Fruit fly (Drosophila melanogaster) ovary, adult (tissue): ENCODE data around the gene Sfp24Bd.

Source experiments
- CG17801 ChIP-seq: fragments of 200-800 bp; optimal IDR thresholded peaks from 2 replicates; lab custom pipeline; 2019; ENCODE audit warnings: missing biosample characterization, mild to moderate bottlenecking, missing genetic modification characterization, moderate library complexity; ENCODE audit not compliant: partially characterized antibody

Sfp24Bd gene

DNA sequence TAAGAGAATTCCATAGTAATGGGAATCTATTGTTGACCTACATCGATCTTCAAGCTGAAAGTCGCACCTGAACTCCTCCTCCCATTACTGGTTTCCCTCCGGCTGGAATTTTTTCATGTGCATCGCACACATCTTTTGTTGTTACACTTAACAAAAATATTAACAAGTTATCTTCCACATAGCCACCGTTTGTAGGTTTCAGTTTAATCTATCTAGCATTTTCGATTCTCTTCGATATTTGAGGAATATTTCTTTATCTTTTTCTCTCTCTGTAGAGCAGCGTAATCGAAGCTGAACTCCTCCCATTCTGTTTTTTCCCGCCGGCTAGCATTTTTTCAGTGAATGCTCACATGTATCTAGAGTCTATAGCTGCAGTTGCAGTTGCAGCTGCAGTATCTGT lies 44.1 kb downstream of the Sfp24Bd start:
- TF ChIP-seq CG17801 (GFP tag; lab: Kevin White, UChicago) = no peak

DNA sequence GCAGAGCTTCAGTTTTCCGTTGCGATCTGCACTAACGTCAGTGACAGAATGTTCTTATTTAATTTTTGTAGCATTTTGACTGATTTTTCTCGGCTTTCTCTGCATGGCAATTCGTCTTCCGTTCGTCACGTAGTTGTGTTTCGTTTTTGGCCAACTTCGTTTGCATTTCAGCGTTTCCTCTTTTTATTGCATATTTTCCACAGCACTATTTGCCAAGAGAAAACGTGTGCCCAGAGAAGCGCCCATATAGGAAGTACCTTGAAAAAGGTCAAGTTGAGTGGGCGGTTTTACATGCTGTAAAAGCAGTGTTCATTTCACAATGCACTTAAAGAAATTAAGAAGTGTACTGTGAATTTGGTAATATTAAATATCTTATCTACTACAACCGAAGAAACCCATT lies 47.3 kb downstream of the Sfp24Bd start, which contains the start of gene CG15418:
TSS of gene CG15418 (minus strand) at position 101 of the 400 bp plus-strand sequence.
- TF ChIP-seq CG17801 (GFP tag; lab: Kevin White, UChicago) = no peak

DNA sequence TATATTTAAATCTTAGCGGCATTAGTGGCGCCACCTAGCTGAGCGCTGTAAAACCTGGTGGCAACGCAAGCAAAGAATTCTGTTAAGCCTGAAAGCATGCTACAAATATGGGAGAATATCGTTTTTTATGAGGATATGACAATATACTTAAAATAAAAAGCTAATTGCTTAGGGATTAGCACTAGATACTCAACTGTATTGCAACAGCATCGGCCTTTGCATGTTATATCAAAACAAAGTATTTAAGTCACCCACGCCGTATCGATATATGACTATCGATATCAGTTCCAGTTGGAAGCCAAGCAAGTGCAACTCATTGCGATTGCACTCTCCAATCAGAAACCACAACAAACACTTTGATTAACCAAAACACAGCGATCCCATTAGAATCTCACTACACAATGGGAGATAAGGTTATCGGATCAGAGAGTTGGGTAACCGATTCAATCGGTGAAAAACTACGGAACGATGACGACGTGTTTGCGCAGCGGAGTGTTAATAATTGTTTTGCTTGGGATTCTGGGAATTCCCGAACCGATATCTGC lies 50.0 kb downstream of the Sfp24Bd start, which contains the start of gene Ugt36A1:
TSS of gene Ugt36A1 (plus strand) at position 280 of the 545 bp plus-strand sequence.
- no peak for TF ChIP-seq CG17801 (GFP tag; lab: Kevin White, UChicago)
